Worm (Caenorhabditis elegans): ENCODE data around the gene ZK105.12.

The ZK105.12 gene

ce11 chrV:7744068-7744467 lies 28.1 kb upstream of the ZK105.12 start (continued):
- TF ChIP-seq B0336.3 (GFP tag; IDR thresholded peaks at IDR 0.05) (0 out of 2 replicates have a peak, but pooled peaks have one; percentile 33), madf-10 (tag; optimal IDR thresholded peaks at IDR 0.05) (peak; percentile 11), nhr-120 (GFP tag; IDR thresholded peaks at IDR 0.05) (no peak), nfyb-1 (GFP tag; IDR thresholded peaks at IDR 0.05) (peak; percentile 20; the same call in 1 of the 2 replicates)

- TF ChIP-seq mcd-1 (GFP tag; IDR thresholded peaks at IDR 0.05) (no peak), cebp-1 (GFP tag; IDR thresholded peaks at IDR 0.05) (no peak), cebp-1 (tag; optimal IDR thresholded peaks at IDR 0.05) (peak; percentile 36), hmg-20 (GFP tag; IDR thresholded peaks at IDR 0.05) (no peak), ztf-22 (GFP tag; optimal IDR thresholded peaks at IDR 0.05) (peak; percentile 27), let-607 (tag; optimal IDR thresholded peaks at IDR 0.05) (peak; percentile 33 to 60), nhr-80 (tag; optimal IDR thresholded peaks at IDR 0.05) (peak; percentile 78)
Observed at ce11 chrV:7742485-7742959, 26.6 kb upstream of the ZK105.12 start, which contains the start of gene fbxl-5. Gene fbxl-5, plus strand, starts transcription at chrV:7742909.

ce11 chrV:7741918-7742317 lies 26.0 kb upstream of the ZK105.12 start:
- TF ChIP-seq snpc-4 (GFP tag; optimal IDR thresholded peaks at IDR 0.05) (no peak), snpc-4 (tag; optimal IDR thresholded peaks at IDR 0.05) (no peak), attf-6 (GFP tag; IDR thresholded peaks at IDR 0.05) (no peak), ZK185.1 (tag; optimal IDR thresholded peaks at IDR 0.05; ENCODE audit: poor library complexity, severe bottlenecking) (no peak), dox-1 (GFP tag; IDR thresholded peaks at IDR 0.05) (no peak), pha-4 (tag; optimal IDR thresholded peaks at IDR 0.05) (no peak), athp-1 (tag; optimal IDR thresholded peaks at IDR 0.05) (no peak), mcd-1 (GFP tag; IDR thresholded peaks at IDR 0.05) (no peak), D2030.7 (GFP tag; IDR thresholded peaks at IDR 0.05) (no peak), dpl-1 (GFP tag; optimal IDR thresholded peaks at IDR 0.05) (no peak), lin-40 (tag; optimal IDR thresholded peaks at IDR 0.05) (no peak), ekl-4 (GFP tag; IDR thresholded peaks at IDR 0.05) (no peak), F55B11.4 (tag; optimal IDR thresholded peaks at IDR 0.05; ENCODE audit: borderline replicate concordance, insufficient read depth) (no peak), F33H1.4 (GFP tag; IDR thresholded peaks at IDR 0.05) (no peak), K11D2.4 (GFP tag; IDR thresholded peaks at IDR 0.05) (no peak), hmg-1.2 (GFP tag; IDR thresholded peaks at IDR 0.05) (no peak), rpc-1 (optimal IDR thresholded peaks at IDR 0.05) (no peak), rpc-1 (tag; optimal IDR thresholded peaks at IDR 0.05) (no peak), zfh-2 (GFP tag; conservative IDR thresholded peaks at IDR 0.05) (no peak), hmg-20 (GFP tag; IDR thresholded peaks at IDR 0.05) (no peak)

ce11 chrV:7739949-7740348 lies 24.0 kb upstream of the ZK105.12 start:
- TF ChIP-seq mel-28 (tag; optimal IDR thresholded peaks at IDR 0.05; ENCODE audit: borderline replicate concordance) (no peak), nhr-27 (tag; optimal IDR thresholded peaks at IDR 0.05) (no peak), nfyb-1 (GFP tag; IDR thresholded peaks at IDR 0.05) (no peak), snpc-4 (GFP tag; optimal IDR thresholded peaks at IDR 0.05) (no peak), snpc-4 (tag; optimal IDR thresholded peaks at IDR 0.05) (no peak), nhr-80 (tag; optimal IDR thresholded peaks at IDR 0.05) (no peak), dox-1 (GFP tag; IDR thresholded peaks at IDR 0.05) (no peak), K11D2.4 (GFP tag; IDR thresholded peaks at IDR 0.05) (no peak), hsf-1 (GFP tag; IDR thresholded peaks at IDR 0.05) (no peak), ets-4 (GFP tag; optimal IDR thresholded peaks at IDR 0.05) (no peak), ekl-4 (GFP tag; IDR thresholded peaks at IDR 0.05) (no peak), T07F8.4 (tag; optimal IDR thresholded peaks at IDR 0.05) (no peak)

Data from whole organism, young adult.